Worm (Caenorhabditis elegans) whole organism, late embryonic: ENCODE measurements around the gene fipr-18.

Source experiments
- C08G9.2 ChIP-seq: sonication (generic microtip); optimal IDR thresholded peaks from 2 replicates; lab custom pipeline; 2016; ENCODE audit warnings: mild to moderate bottlenecking, missing genetic modification characterization, moderate library complexity, missing compliant biosample characterization
- C38D4.7 ChIP-seq: fragments of 200-800 bp; sonication (Bioruptor generic); optimal IDR thresholded peaks from 2 replicates; lab custom pipeline; 2018; ENCODE audit warnings: mild to moderate bottlenecking, missing genetic modification characterization, moderate library complexity, missing compliant biosample characterization
- K02D7.2 ChIP-seq: sonication (generic microtip); optimal IDR thresholded peaks from 2 replicates; lab custom pipeline; 2017; ENCODE audit warnings: mild to moderate bottlenecking, missing genetic modification characterization, missing compliant biosample characterization
- T23F11.4 ChIP-seq: fragments of 200-800 bp; sonication (Bioruptor generic); optimal IDR thresholded peaks from 2 replicates; lab custom pipeline; 2018; ENCODE audit warnings: mild to moderate bottlenecking, missing genetic modification characterization, missing compliant biosample characterization
- Y22D7AL.16 ChIP-seq: sonication (generic microtip); optimal IDR thresholded peaks from 2 replicates; lab custom pipeline; 2016; ENCODE audit warnings: missing genetic modification characterization, missing compliant biosample characterization
- ahr-1 ChIP-seq: sonication (generic microtip); optimal IDR thresholded peaks from 2 replicates; lab custom pipeline; 2016; ENCODE audit warnings: missing genetic modification characterization, missing compliant biosample characterization
- ama-1 ChIP-seq: fragments of 150-350 bp; optimal IDR thresholded peaks from 2 replicates; lab custom pipeline; 2014
- ceh-14 ChIP-seq: sonication (generic microtip); optimal IDR thresholded peaks from 2 replicates; lab custom pipeline; 2016; ENCODE audit warnings: missing genotype, missing genetic modification characterization, missing compliant biosample characterization
- ceh-18 ChIP-seq: sonication (generic microtip); optimal IDR thresholded peaks from 2 replicates; lab custom pipeline; 2016; ENCODE audit warnings: missing genetic modification characterization, missing compliant biosample characterization
- ceh-22 ChIP-seq: sonication (generic microtip); optimal IDR thresholded peaks from 2 replicates; lab custom pipeline; 2017; ENCODE audit warnings: missing biosample characterization, missing genetic modification characterization
- ceh-24 ChIP-seq: sonication (generic microtip); optimal IDR thresholded peaks from 2 replicates; lab custom pipeline; 2016; ENCODE audit warnings: mild to moderate bottlenecking, missing genetic modification characterization, missing compliant biosample characterization
- ceh-30 ChIP-seq: fragments of 150-350 bp; optimal IDR thresholded peaks from 2 replicates; lab custom pipeline; 2014; ENCODE audit warnings: missing biosample characterization, missing genetic modification characterization
- ceh-31 ChIP-seq: sonication (generic microtip); optimal IDR thresholded peaks from 2 replicates; lab custom pipeline; 2016; ENCODE audit warnings: missing genetic modification characterization, missing compliant biosample characterization
- ceh-34 ChIP-seq: sonication (generic microtip); optimal IDR thresholded peaks from 2 replicates; lab custom pipeline; 2016; ENCODE audit warnings: mild to moderate bottlenecking, missing genetic modification characterization, missing compliant biosample characterization
- ceh-6 ChIP-seq: fragments of 200-800 bp; sonication (Bioruptor generic); optimal IDR thresholded peaks from 2 replicates; lab custom pipeline; 2018; ENCODE audit warnings: mild to moderate bottlenecking, missing genetic modification characterization, missing compliant biosample characterization
- ceh-9 ChIP-seq: sonication (generic microtip); optimal IDR thresholded peaks from 2 replicates; lab custom pipeline; 2016; ENCODE audit warnings: mild to moderate bottlenecking, missing genetic modification characterization, inconsistent platforms, missing compliant biosample characterization
- che-1 ChIP-seq: sonication (generic microtip); optimal IDR thresholded peaks from 2 replicates; lab custom pipeline; 2016; ENCODE audit warnings: mild to moderate bottlenecking, missing genetic modification characterization, missing compliant biosample characterization
- dve-1 ChIP-seq: sonication (generic microtip); optimal IDR thresholded peaks from 2 replicates; lab custom pipeline; 2017; ENCODE audit warnings: antibody characterized with exemption, mild to moderate bottlenecking, missing genetic modification characterization, missing compliant biosample characterization
- elt-4 ChIP-seq: sonication (generic microtip); optimal IDR thresholded peaks from 2 replicates; lab custom pipeline; 2016; ENCODE audit warnings: missing genetic modification characterization, missing compliant biosample characterization
- ets-4 ChIP-seq: sonication (generic microtip); optimal IDR thresholded peaks from 2 replicates; lab custom pipeline; 2016; ENCODE audit warnings: missing genetic modification characterization, missing compliant biosample characterization
- eyg-1 ChIP-seq: sonication (generic microtip); optimal IDR thresholded peaks from 2 replicates; lab custom pipeline; 2016; ENCODE audit warnings: missing genotype, missing genetic modification characterization, missing compliant biosample characterization
- fkh-10 ChIP-seq: fragments of 150-350 bp; optimal IDR thresholded peaks from 2 replicates; lab custom pipeline; 2014; ENCODE audit warnings: missing biosample characterization, missing genetic modification reagents, missing genetic modification characterization
- gmeb-2 ChIP-seq: sonication (generic microtip); optimal IDR thresholded peaks from 2 replicates; lab custom pipeline; 2016; ENCODE audit warnings: missing genetic modification characterization, inconsistent platforms, missing compliant biosample characterization
- hlh-13 ChIP-seq: fragments of 200-800 bp; sonication (Bioruptor generic); optimal IDR thresholded peaks from 2 replicates; lab custom pipeline; 2018; ENCODE audit warnings: mild to moderate bottlenecking, missing genetic modification characterization, missing compliant biosample characterization
- hlh-15 ChIP-seq: sonication (generic microtip); optimal IDR thresholded peaks from 2 replicates; lab custom pipeline; 2016; ENCODE audit warnings: missing genetic modification characterization, missing compliant biosample characterization
- hlh-6 ChIP-seq: sonication (generic microtip); optimal IDR thresholded peaks from 2 replicates; lab custom pipeline; 2016; ENCODE audit warnings: missing genotype, missing genetic modification characterization, missing compliant biosample characterization
- hlh-8 ChIP-seq: sonication (generic microtip); optimal IDR thresholded peaks from 2 replicates; lab custom pipeline; 2016; ENCODE audit warnings: missing genotype, missing genetic modification characterization, missing compliant biosample characterization
- lim-6 ChIP-seq: sonication (generic microtip); optimal IDR thresholded peaks from 2 replicates; lab custom pipeline; 2016; ENCODE audit warnings: missing genetic modification characterization, missing compliant biosample characterization
- lin-11 ChIP-seq: fragments of 200-800 bp; sonication (Bioruptor generic); optimal IDR thresholded peaks from 2 replicates; lab custom pipeline; 2018; ENCODE audit warnings: mild to moderate bottlenecking, missing genetic modification characterization, missing compliant biosample characterization
- madf-2 ChIP-seq: sonication (generic microtip); optimal IDR thresholded peaks from 2 replicates; lab custom pipeline; 2017; ENCODE audit warnings: missing genetic modification characterization, missing compliant biosample characterization
- mec-3 ChIP-seq: sonication (generic microtip); optimal IDR thresholded peaks from 2 replicates; lab custom pipeline; 2016; ENCODE audit warnings: borderline replicate concordance, missing genetic modification characterization, missing compliant biosample characterization
- odd-2 ChIP-seq: sonication (generic microtip); optimal IDR thresholded peaks from 2 replicates; lab custom pipeline; 2017; ENCODE audit warnings: antibody characterized with exemption, mild to moderate bottlenecking, missing genetic modification characterization, missing compliant biosample characterization
- pag-3 ChIP-seq: sonication (generic microtip); optimal IDR thresholded peaks from 2 replicates; lab custom pipeline; 2016; ENCODE audit warnings: missing compliant biosample characterization, missing genetic modification characterization, borderline replicate concordance
- pat-9 ChIP-seq: fragments of 200-800 bp; sonication (Bioruptor generic); optimal IDR thresholded peaks from 2 replicates; lab custom pipeline; 2018; ENCODE audit warnings: mild to moderate bottlenecking, missing genetic modification characterization, moderate library complexity, missing compliant biosample characterization
- pha-4 ChIP-seq: fragments of 150-350 bp; optimal IDR thresholded peaks from 2 replicates; lab custom pipeline; 2018; ENCODE audit warnings: missing biosample characterization, missing genetic modification reagents, missing genetic modification characterization
- ref-2 ChIP-seq: sonication (generic microtip); optimal IDR thresholded peaks from 2 replicates; lab custom pipeline; 2016; ENCODE audit warnings: missing genetic modification characterization, missing compliant biosample characterization
- rnt-1 ChIP-seq: sonication (generic microtip); optimal IDR thresholded peaks from 2 replicates; lab custom pipeline; 2016; ENCODE audit warnings: missing genetic modification characterization, missing compliant biosample characterization
- sox-2 ChIP-seq: fragments of 200-800 bp; sonication (Bioruptor generic); IDR thresholded peaks from 2 replicates; pipeline ENCODE4 v1.3.6; 2022; ENCODE audit warnings: missing genetic modification reagents, missing genetic modification characterization, missing compliant biosample characterization
- tbx-2 ChIP-seq: sonication (generic microtip); optimal IDR thresholded peaks from 2 replicates; lab custom pipeline; 2016; ENCODE audit warnings: missing genetic modification characterization, missing compliant biosample characterization
- unc-55 ChIP-seq: sonication (generic microtip); optimal IDR thresholded peaks from 2 replicates; lab custom pipeline; 2017; ENCODE audit warnings: missing biosample characterization, missing genetic modification reagents, missing genetic modification characterization
- unc-86 ChIP-seq: sonication (generic microtip); optimal IDR thresholded peaks from 2 replicates; lab custom pipeline; 2016; ENCODE audit warnings: missing genetic modification characterization, missing compliant biosample characterization
- zip-5 ChIP-seq: sonication (generic microtip); optimal IDR thresholded peaks from 2 replicates; lab custom pipeline; 2016; ENCODE audit warnings: missing genetic modification characterization, missing compliant biosample characterization
- ztf-16 ChIP-seq: sonication (generic microtip); optimal IDR thresholded peaks from 2 replicates; lab custom pipeline; 2017; ENCODE audit warnings: missing genetic modification characterization, missing compliant biosample characterization

fipr-18 gene

ce11 chrIII:7491931-7492330 is 32.8 kb downstream of the fipr-18 start:
- TF ChIP-seq rnt-1 (tag; lab: Kevin White, UChicago) (no peak), T23F11.4 (GFP tag; lab: Kevin White, UChicago) (no peak), pha-4 (tag; lab: Kevin White, UChicago) (no peak)

ce11 chrIII:7494850-7495314 is 35.8 kb downstream of the fipr-18 start:
- no peak for TF ChIP-seq lin-11 (tag; lab: Kevin White, UChicago)
- peak; percentile 51 for TF ChIP-seq ama-1 (lab: Kevin White, UChicago)
- no peak for TF ChIP-seq ceh-9 (tag; lab: Kevin White, UChicago)

ce11 chrIII:7495616-7496146 is 36.6 kb downstream of the fipr-18 start:
- TF ChIP-seq ceh-24 (tag; lab: Kevin White, UChicago), result no peak
- no peak for TF ChIP-seq zip-5 (tag; lab: Kevin White, UChicago)
- no peak for TF ChIP-seq ets-4
- TF ChIP-seq sox-2, result no peak
- no peak for TF ChIP-seq ceh-31 (tag; lab: Kevin White, UChicago)
- TF ChIP-seq elt-4 (tag; lab: Kevin White, UChicago), result no peak
- no peak for TF ChIP-seq unc-86 (tag; lab: Kevin White, UChicago)
- TF ChIP-seq ceh-34 (tag; lab: Kevin White, UChicago), result no peak
- no peak for TF ChIP-seq ceh-9 (tag; lab: Kevin White, UChicago)
- TF ChIP-seq che-1, result no peak
- TF ChIP-seq unc-55 (GFP tag; lab: Kevin White, UChicago), result no peak
- TF ChIP-seq odd-2 (tag; lab: Kevin White, UChicago), result no peak
- no peak for TF ChIP-seq hlh-15 (tag; lab: Kevin White, UChicago)
- TF ChIP-seq pag-3 (tag; lab: Kevin White, UChicago), result no peak
- no peak for TF ChIP-seq ceh-6 (GFP tag; lab: Kevin White, UChicago)
- no peak for TF ChIP-seq lim-6 (tag; lab: Kevin White, UChicago)
- TF ChIP-seq hlh-13 (GFP tag; lab: Kevin White, UChicago), result no peak
- no peak for TF ChIP-seq hlh-6 (tag; lab: Kevin White, UChicago)
- TF ChIP-seq, all 69 proteins: peak for 0

- no peak for TF ChIP-seq Y22D7AL.16 (tag; lab: Kevin White, UChicago)
- TF ChIP-seq ceh-9 (tag; lab: Kevin White, UChicago), result no peak
- TF ChIP-seq fkh-10 (GFP tag; lab: Kevin White, UChicago), result no peak
- no peak for TF ChIP-seq ceh-6 (GFP tag; lab: Kevin White, UChicago)
- TF ChIP-seq odd-2 (tag; lab: Kevin White, UChicago), result no peak
- no peak for TF ChIP-seq gmeb-2 (tag; lab: Kevin White, UChicago)
- no peak for TF ChIP-seq tbx-2 (tag; lab: Kevin White, UChicago)
- TF ChIP-seq ahr-1 (tag; lab: Kevin White, UChicago), result no peak
- TF ChIP-seq ceh-14 (tag; lab: Kevin White, UChicago), result no peak
- TF ChIP-seq madf-2 (tag; lab: Kevin White, UChicago), result no peak
- TF ChIP-seq eyg-1 (tag; lab: Kevin White, UChicago), result no peak
- TF ChIP-seq pat-9 (tag; lab: Kevin White, UChicago), result no peak
- no peak for TF ChIP-seq pag-3 (tag; lab: Kevin White, UChicago)
- TF ChIP-seq pha-4 (tag; lab: Kevin White, UChicago), result no peak
Observed at ce11 chrIII:7497782-7498266, 38.7 kb downstream of the fipr-18 start, which contains the start of gene cgh-1. Gene cgh-1, minus strand, starts transcription at chrIII:7497832.

DNA sequence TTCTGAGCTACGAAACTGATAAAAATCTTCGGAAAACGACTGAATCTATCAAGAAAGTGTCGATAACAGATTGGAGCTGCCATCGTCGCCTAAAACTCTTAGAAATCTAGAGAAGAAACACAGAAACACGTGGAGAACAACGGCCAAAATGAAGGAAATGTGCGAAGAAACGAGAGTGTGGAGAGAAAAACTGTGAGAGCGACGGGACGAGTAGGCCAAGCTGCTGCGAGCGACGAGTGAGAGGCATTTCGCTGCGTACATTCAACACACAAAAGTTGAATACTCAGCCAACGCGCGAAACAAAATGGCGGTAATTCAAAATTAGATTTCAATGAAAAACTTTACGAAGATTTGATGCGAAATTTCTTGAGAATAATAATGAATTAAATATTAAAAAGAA is 39.2 kb downstream of the fipr-18 start:
- TF ChIP-seq ceh-30 (tag; lab: Kevin White, UChicago) (no peak), ceh-22 (tag; lab: Kevin White, UChicago) (no peak), K02D7.2 (no peak), hlh-8 (peak; percentile 56), unc-86 (tag; lab: Kevin White, UChicago) (no peak), ceh-34 (tag; lab: Kevin White, UChicago) (peak; percentile 71), tbx-2 (tag; lab: Kevin White, UChicago) (peak; percentile 65), ztf-16 (tag; lab: Kevin White, UChicago) (no peak), mec-3 (tag; lab: Kevin White, UChicago) (no peak), ceh-31 (tag; lab: Kevin White, UChicago) (peak; percentile 69), rnt-1 (tag; lab: Kevin White, UChicago) (peak; percentile 67), C38D4.7 (GFP tag; lab: Kevin White, UChicago) (no peak), ref-2 (tag; lab: Kevin White, UChicago) (peak; percentile 71), ceh-18 (peak; percentile 81), ama-1 (lab: Kevin White, UChicago) (no peak), C08G9.2 (tag; lab: Kevin White, UChicago) (no peak), T23F11.4 (GFP tag; lab: Kevin White, UChicago) (peak; percentile 16), dve-1 (tag; lab: Kevin White, UChicago) (peak; percentile 81), ceh-6 (GFP tag; lab: Kevin White, UChicago) (no peak)
